Worm (Caenorhabditis elegans) whole organism, L1 larva: ENCODE measurements around the gene F44E2.4.

ENCODE experiments used
- C16A3.4 ChIP-seq: fragments of 150-350 bp; optimal IDR thresholded peaks from 2 replicates; lab custom pipeline; 2014; ENCODE audit warnings: missing biosample characterization, missing genetic modification characterization
- C34B4.2 ChIP-seq: sonication (generic microtip); optimal IDR thresholded peaks from 2 replicates; lab custom pipeline; 2017; ENCODE audit warnings: mild to moderate bottlenecking, missing genetic modification characterization, missing compliant biosample characterization
- F16B12.6 ChIP-seq: fragments of 150-350 bp; optimal IDR thresholded peaks from 2 replicates; lab custom pipeline; 2014; ENCODE audit warnings: missing biosample characterization, missing genetic modification characterization
- alr-1 ChIP-seq: fragments of 200-800 bp; sonication (Bioruptor generic); optimal IDR thresholded peaks from 2 replicates; lab custom pipeline; 2018; ENCODE audit warnings: borderline replicate concordance, mild to moderate bottlenecking, missing genetic modification characterization, missing compliant biosample characterization
- aly-2 ChIP-seq: fragments of 150-350 bp; optimal IDR thresholded peaks from 2 replicates; lab custom pipeline; 2014; ENCODE audit warnings: missing biosample characterization, missing genetic modification characterization
- ceh-63 ChIP-seq: fragments of 200-800 bp; sonication (Bioruptor generic); optimal IDR thresholded peaks from 2 replicates; lab custom pipeline; 2018; ENCODE audit warnings: mild to moderate bottlenecking, missing genetic modification characterization, missing compliant biosample characterization
- ceh-8 ChIP-seq: fragments of 200-800 bp; sonication (Bioruptor generic); optimal IDR thresholded peaks from 2 replicates; lab custom pipeline; 2018; ENCODE audit warnings: mild to moderate bottlenecking, missing genetic modification characterization, moderate library complexity, missing compliant biosample characterization
- ceh-88 ChIP-seq: fragments of 200-800 bp; sonication (Bioruptor generic); IDR thresholded peaks from 2 replicates; pipeline ENCODE4 v1.3.6; 2022; ENCODE audit warnings: missing genetic modification characterization, missing compliant biosample characterization
- ceh-90 ChIP-seq: sonication (generic microtip); optimal IDR thresholded peaks from 2 replicates; lab custom pipeline; 2016; ENCODE audit warnings: missing genetic modification characterization, missing compliant biosample characterization
- ces-1 ChIP-seq: fragments of 150-350 bp; optimal IDR thresholded peaks from 2 replicates; lab custom pipeline; 2014; ENCODE audit warnings: missing biosample characterization, missing genetic modification reagents, missing genetic modification characterization
- dpl-1 ChIP-seq, 3 experiments: fragments of 150-350 bp in 2 of 3; sonication (generic microtip) in 1 of 3; optimal IDR thresholded peaks; 2 replicates each; lab custom pipeline; 2014 to 2017; ENCODE audit warnings: missing biosample characterization in 3 of 3, missing genetic modification characterization in 3 of 3, missing genetic modification reagents in 3 of 3
- dsc-1 ChIP-seq: sonication (generic microtip); optimal IDR thresholded peaks from 2 replicates; lab custom pipeline; 2016; ENCODE audit warnings: mild to moderate bottlenecking, missing genetic modification characterization, missing compliant biosample characterization
- efl-3 ChIP-seq: fragments of 200-800 bp; sonication (Bioruptor generic); optimal IDR thresholded peaks from 2 replicates; lab custom pipeline; 2018; ENCODE audit warnings: mild to moderate bottlenecking, missing genetic modification characterization, missing compliant biosample characterization
- elt-2 ChIP-seq: sonication (generic microtip); optimal IDR thresholded peaks from 2 replicates; lab custom pipeline; 2016; ENCODE audit warnings: missing genetic modification characterization, mild to moderate bottlenecking, inconsistent platforms, missing compliant biosample characterization, missing genetic modification reagents
- elt-3 ChIP-seq, 6 experiments: fragments of 150-350 bp in 1 of 6; sonication (generic microtip); optimal IDR thresholded peaks; 2 replicates each; lab custom pipeline; 2017 to 2018; ENCODE audit warnings: missing biosample characterization in 6 of 6, missing genetic modification characterization in 6 of 6, inconsistent platforms in 1 of 6
- fkh-8 ChIP-seq: sonication (generic microtip); optimal IDR thresholded peaks from 2 replicates; lab custom pipeline; 2016; ENCODE audit warnings: mild to moderate bottlenecking, missing genetic modification characterization, missing compliant biosample characterization
- fos-1 ChIP-seq: fragments of 150-350 bp; optimal IDR thresholded peaks from 2 replicates; lab custom pipeline; 2014; ENCODE audit warnings: missing biosample characterization, missing genetic modification characterization
- grh-1 ChIP-seq: fragments of 200-800 bp; sonication (Bioruptor generic); IDR thresholded peaks from 2 replicates; pipeline ENCODE4 v1.3.6; 2022; ENCODE audit warnings: missing genetic modification reagents, missing genetic modification characterization, missing compliant biosample characterization
- hlh-17 ChIP-seq: fragments of 200-800 bp; sonication (Bioruptor generic); optimal IDR thresholded peaks from 2 replicates; lab custom pipeline; 2018; ENCODE audit warnings: missing genetic modification characterization, mild to moderate bottlenecking, missing compliant biosample characterization, moderate library complexity, borderline replicate concordance
- hlh-4 ChIP-seq: sonication (generic microtip); optimal IDR thresholded peaks from 2 replicates; lab custom pipeline; 2016; ENCODE audit warnings: mild to moderate bottlenecking, missing genetic modification characterization, missing compliant biosample characterization
- hpl-2 ChIP-seq: fragments of 150-350 bp; optimal IDR thresholded peaks from 2 replicates; lab custom pipeline; 2014; ENCODE audit warnings: missing biosample characterization, missing genetic modification reagents, missing genetic modification characterization
- lin-13 ChIP-seq: fragments of 150-350 bp; optimal IDR thresholded peaks from 2 replicates; lab custom pipeline; 2014; ENCODE audit warnings: missing biosample characterization, missing genetic modification reagents, missing genetic modification characterization
- lin-14 ChIP-seq: fragments of 200-800 bp; sonication (Bioruptor generic); optimal IDR thresholded peaks from 2 replicates; lab custom pipeline; 2018; ENCODE audit warnings: mild to moderate bottlenecking, missing genetic modification characterization, moderate library complexity, missing compliant biosample characterization
- lin-35 ChIP-seq, 2 experiments: fragments of 150-350 bp; optimal IDR thresholded peaks; 2 replicates each; lab custom pipeline; 2014; ENCODE audit warnings: missing biosample characterization in 2 of 2, missing genetic modification characterization in 2 of 2, missing genetic modification reagents in 2 of 2
- lir-3 ChIP-seq: sonication (generic microtip); optimal IDR thresholded peaks from 2 replicates; lab custom pipeline; 2016; ENCODE audit warnings: mild to moderate bottlenecking, missing genetic modification characterization, moderate library complexity, missing compliant biosample characterization; ENCODE audit not compliant: poor library complexity
- lsy-2 ChIP-seq, 2 experiments: fragments of 150-350 bp; optimal IDR thresholded peaks; 2 replicates each; lab custom pipeline; 2014; ENCODE audit warnings: missing biosample characterization in 2 of 2, missing genetic modification characterization in 2 of 2
- mdl-1 ChIP-seq, 2 experiments: fragments of 150-350 bp; optimal IDR thresholded peaks; 2 replicates each; lab custom pipeline; 2014 to 2017; ENCODE audit warnings: missing biosample characterization in 2 of 2, missing genetic modification characterization in 2 of 2, inconsistent platforms in 1 of 2
- mef-2 ChIP-seq: fragments of 150-350 bp; optimal IDR thresholded peaks from 2 replicates; lab custom pipeline; 2014; ENCODE audit warnings: missing biosample characterization, missing genetic modification characterization
- mep-1 ChIP-seq: fragments of 150-350 bp; optimal IDR thresholded peaks from 2 replicates; lab custom pipeline; 2014; ENCODE audit warnings: missing biosample characterization, missing genetic modification characterization
- nhr-12 ChIP-seq: sonication (generic microtip); optimal IDR thresholded peaks from 2 replicates; lab custom pipeline; 2017; ENCODE audit warnings: missing biosample characterization, missing genetic modification characterization
- nhr-19 ChIP-seq: fragments of 200-800 bp; sonication (Bioruptor generic); conservative IDR thresholded peaks from 2 replicates; pipeline ENCODE4 v1.3.6; 2022; ENCODE audit warnings: missing genetic modification characterization, missing compliant biosample characterization
- nhr-20 ChIP-seq: sonication (generic microtip); optimal IDR thresholded peaks from 2 replicates; lab custom pipeline; 2016; ENCODE audit warnings: mild to moderate bottlenecking, missing genetic modification characterization, missing compliant biosample characterization
- nhr-71 ChIP-seq: sonication (generic microtip); optimal IDR thresholded peaks from 2 replicates; lab custom pipeline; 2016; ENCODE audit warnings: mild to moderate bottlenecking, missing genetic modification characterization, moderate library complexity, missing compliant biosample characterization
- nhr-76 ChIP-seq: sonication (generic microtip); optimal IDR thresholded peaks from 2 replicates; lab custom pipeline; 2017; ENCODE audit warnings: missing biosample characterization, missing genetic modification characterization
- nhr-85 ChIP-seq: sonication (generic microtip); peaks from one replicate; lab custom pipeline; 2016; ENCODE audit warnings: missing genetic modification characterization, inconsistent platforms, missing compliant biosample characterization
- pqm-1 ChIP-seq: sonication (generic microtip); optimal IDR thresholded peaks from 3 replicates; lab custom pipeline; 2017; ENCODE audit warnings: missing biosample characterization, missing genetic modification characterization
- skn-1 ChIP-seq: fragments of 150-350 bp; optimal IDR thresholded peaks from 2 replicates; lab custom pipeline; 2014; ENCODE audit warnings: missing biosample characterization, missing genetic modification characterization
- sptf-1 ChIP-seq: fragments of 150-350 bp; optimal IDR thresholded peaks from 2 replicates; lab custom pipeline; 2014; ENCODE audit warnings: missing biosample characterization, missing genetic modification characterization
- sup-37 ChIP-seq: fragments of 200-800 bp; sonication (Bioruptor generic); optimal IDR thresholded peaks from 2 replicates; lab custom pipeline; 2018; ENCODE audit warnings: mild to moderate bottlenecking, missing genetic modification characterization, missing compliant biosample characterization
- tbx-2 ChIP-seq: sonication (generic microtip); optimal IDR thresholded peaks from 2 replicates; lab custom pipeline; 2016; ENCODE audit warnings: missing genetic modification characterization, missing compliant biosample characterization
- tlp-1 ChIP-seq: fragments of 150-350 bp; optimal IDR thresholded peaks from 2 replicates; lab custom pipeline; 2014; ENCODE audit warnings: missing biosample characterization, missing genetic modification characterization
- unc-130 ChIP-seq: fragments of 150-350 bp; optimal IDR thresholded peaks from 2 replicates; lab custom pipeline; 2017; ENCODE audit warnings: missing biosample characterization, missing genetic modification characterization, inconsistent platforms
- unc-62 ChIP-seq: fragments of 150-350 bp; optimal IDR thresholded peaks from 2 replicates; lab custom pipeline; 2014; ENCODE audit warnings: missing biosample characterization, missing genetic modification reagents, missing genetic modification characterization
- unc-86 ChIP-seq: sonication (generic microtip); optimal IDR thresholded peaks from 2 replicates; lab custom pipeline; 2016; ENCODE audit warnings: missing genetic modification characterization, missing compliant biosample characterization
- vab-15 ChIP-seq: sonication (generic microtip); optimal IDR thresholded peaks from 2 replicates; lab custom pipeline; 2017; ENCODE audit warnings: missing genotype, mild to moderate bottlenecking, missing genetic modification characterization, missing compliant biosample characterization
- zip-4 ChIP-seq: fragments of 200-800 bp; sonication (Bioruptor generic); optimal IDR thresholded peaks from 2 replicates; lab custom pipeline; 2018; ENCODE audit warnings: mild to moderate bottlenecking, missing genetic modification characterization, moderate library complexity, missing compliant biosample characterization

F44E2.4 gene

ce11 chrIII:8873045-8873457 is 34.8 kb upstream of the F44E2.4 start (continued):
- TF ChIP-seq nhr-12 (tag; lab: Kevin White, UChicago), result no peak

- TF ChIP-seq ceh-63 (GFP tag; lab: Kevin White, UChicago), result no peak
- TF ChIP-seq tlp-1 (tag; lab: Kevin White, UChicago), result no peak
- TF ChIP-seq elt-3 (tag; optimal IDR thresholded peaks at IDR 0.05; lab: Kevin White, UChicago), result no peak
- no peak for TF ChIP-seq dsc-1 (tag; lab: Kevin White, UChicago)
- no peak for TF ChIP-seq nhr-71 (tag; lab: Kevin White, UChicago)
- no peak for TF ChIP-seq unc-62 (GFP tag; lab: Kevin White, UChicago)
- TF ChIP-seq unc-86 (tag; lab: Kevin White, UChicago), result no peak
- no peak for TF ChIP-seq fos-1
- no peak for TF ChIP-seq zip-4 (GFP tag; lab: Kevin White, UChicago)
- TF ChIP-seq grh-1, result no peak
- TF ChIP-seq ces-1, result no peak
- TF ChIP-seq vab-15 (tag; lab: Kevin White, UChicago), result no peak
- no peak for TF ChIP-seq efl-3 (GFP tag; lab: Kevin White, UChicago)
- no peak for TF ChIP-seq C16A3.4 (tag; lab: Kevin White, UChicago)
- TF ChIP-seq lin-35 (GFP tag; optimal IDR thresholded peaks at IDR 0.05; lab: Kevin White, UChicago), result no peak
- no peak for TF ChIP-seq fkh-8 (tag; lab: Kevin White, UChicago)
Observed at ce11 chrIII:8869663-8870062, 31.4 kb upstream of the F44E2.4 start.

ce11 chrIII:8867922-8868655 is 29.9 kb upstream of the F44E2.4 start:
- TF ChIP-seq sptf-1 (tag; lab: Kevin White, UChicago), result no peak
- no peak for TF ChIP-seq alr-1 (tag; lab: Kevin White, UChicago)
- TF ChIP-seq ceh-90 (tag; lab: Kevin White, UChicago), result no peak
- TF ChIP-seq aly-2 (tag; lab: Kevin White, UChicago), result no peak
- TF ChIP-seq F16B12.6 (tag; lab: Kevin White, UChicago), result no peak
- TF ChIP-seq vab-15 (tag; lab: Kevin White, UChicago), result no peak
- no peak for TF ChIP-seq tbx-2 (tag; lab: Kevin White, UChicago)
- TF ChIP-seq unc-86 (tag; lab: Kevin White, UChicago), result no peak
- peak; percentile 77 for TF ChIP-seq pqm-1 (tag; lab: Kevin White, UChicago)
- no peak for TF ChIP-seq hlh-4 (tag; lab: Kevin White, UChicago)
- TF ChIP-seq mep-1 (tag; lab: Kevin White, UChicago), result peak; percentile 6
- TF ChIP-seq hpl-2 (GFP tag; lab: Kevin White, UChicago), result peak; percentile 39
- no peak for TF ChIP-seq sup-37 (GFP tag; lab: Kevin White, UChicago)
- peak in 2 of 3 experiments; percentile 2 to 18 for TF ChIP-seq dpl-1 (GFP tag; optimal IDR thresholded peaks at IDR 0.05; lab: Kevin White, UChicago)
- TF ChIP-seq lin-35 (GFP tag; optimal IDR thresholded peaks at IDR 0.05; lab: Kevin White, UChicago), result peak in 1 of 2 experiments; percentile 70
- TF ChIP-seq hlh-17 (GFP tag; lab: Kevin White, UChicago), result no peak
- peak; percentile 7 for TF ChIP-seq lir-3 (tag; lab: Kevin White, UChicago)
- TF ChIP-seq nhr-76, result no peak
- peak; percentile 74 for TF ChIP-seq nhr-20 (tag; lab: Kevin White, UChicago)
- TF ChIP-seq lsy-2 (tag; optimal IDR thresholded peaks at IDR 0.05; lab: Kevin White, UChicago), result peak; percentile 8 to 49
- peak; percentile 24; the same call in 1 of the 2 replicates for TF ChIP-seq nhr-19 (GFP tag; lab: Robert Waterston, UW)
- peak; percentile 69 for TF ChIP-seq nhr-71 (tag; lab: Kevin White, UChicago)
- TF ChIP-seq elt-3 (tag; optimal IDR thresholded peaks at IDR 0.05; lab: Kevin White, UChicago), result peak in 5 of 6 experiments; percentile 57 to 90 (median 70)
- TF ChIP-seq ceh-88, result no peak
- no peak for TF ChIP-seq ceh-8 (GFP tag; lab: Kevin White, UChicago)
- peak in 1 of 2 experiments; percentile 6 for TF ChIP-seq mdl-1 (tag; optimal IDR thresholded peaks at IDR 0.05; lab: Kevin White, UChicago)
- peak; percentile 74 for TF ChIP-seq lin-14 (GFP tag; lab: Kevin White, UChicago)
- TF ChIP-seq skn-1 (tag; lab: Kevin White, UChicago), result peak; percentile 46
- TF ChIP-seq unc-62 (GFP tag; lab: Kevin White, UChicago), result no peak
- TF ChIP-seq lin-13 (GFP tag; lab: Kevin White, UChicago), result no peak
- no peak for TF ChIP-seq unc-130
- TF ChIP-seq nhr-85 (tag; lab: Kevin White, UChicago), result peak; percentile 82
- TF ChIP-seq zip-4 (GFP tag; lab: Kevin White, UChicago), result peak; percentile 44
- TF ChIP-seq mef-2, result no peak
- TF ChIP-seq elt-2 (tag; lab: Kevin White, UChicago), result peak; percentile 88
- no peak for TF ChIP-seq C34B4.2 (tag; lab: Kevin White, UChicago)
